Worm (Caenorhabditis elegans) whole organism, L4/young adult: ENCODE measurements around the gene smr-1.

Source experiments
- W03F9.2 ChIP-seq: fragments of 150-350 bp; optimal IDR thresholded peaks from 2 replicates; lab custom pipeline; 2014; ENCODE audit warnings: missing biosample characterization, missing genetic modification characterization
- dao-5 ChIP-seq: sonication (generic microtip); optimal IDR thresholded peaks from 2 replicates; lab custom pipeline; 2016; ENCODE audit warnings: missing genotype, missing genetic modification characterization, moderate library complexity, missing compliant biosample characterization
- him-1 ChIP-seq: sonication (generic microtip); optimal IDR thresholded peaks from 2 replicates; lab custom pipeline; 2016; ENCODE audit warnings: missing genotype, missing genetic modification reagents, missing genetic modification characterization, missing compliant biosample characterization

- no peak for TF ChIP-seq him-1 (tag; lab: Kevin White, UChicago)
- TF ChIP-seq W03F9.2 (tag; lab: Kevin White, UChicago) = no peak
- TF ChIP-seq dao-5 = no peak
Observed at ce11 chrIII:1164668-1165067, 21.7 kb downstream of the smr-1 start.
